Fruit fly (Drosophila melanogaster) S2 (cell line): ENCODE results near the gene Est-P.

ENCODE experiments used
- CG8478 ChIP-seq: fragments of >200 bp; optimal IDR thresholded peaks from 2 replicates; lab custom pipeline; 2018
- CTCF ChIP-seq, 2 experiments: fragments of >200 bp; optimal IDR thresholded peaks; 2 replicates each; lab custom pipeline; 2018

DNA sequence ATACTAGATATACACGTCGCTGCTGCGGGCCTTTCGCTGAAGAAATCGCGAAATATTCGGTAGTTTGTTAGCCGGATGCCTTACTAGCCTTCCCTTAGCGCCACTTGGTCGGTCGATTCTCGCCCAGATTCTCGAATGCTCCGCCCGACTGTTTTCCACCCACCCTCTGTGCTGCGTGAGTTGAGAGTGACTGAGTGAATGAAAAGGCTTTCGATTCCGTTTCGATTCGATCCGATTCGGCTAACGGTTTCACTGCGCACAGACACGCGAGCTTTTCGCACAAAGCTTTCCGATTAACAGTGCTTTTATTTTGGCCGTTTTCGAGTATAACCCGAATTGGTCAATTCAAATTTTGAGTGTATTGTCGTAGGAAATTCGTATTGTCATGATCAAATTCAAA is 13.2 kb downstream of the Est-P start, which contains the start of gene Ak1:
- TF ChIP-seq CG8478 (lab: Kevin White, UChicago) (no peak), CTCF (optimal IDR thresholded peaks at IDR 0.05; lab: Kevin White, UChicago) (no peak)
